Worm (Caenorhabditis elegans) whole organism, L1 larva: ENCODE data around the gene str-3.

Experiments used
- ama-1 ChIP-seq: fragments of 150-350 bp; optimal IDR thresholded peaks from 2 replicates; lab custom pipeline; 2014
- pag-3 ChIP-seq: sonication (generic microtip); optimal IDR thresholded peaks from 2 replicates; lab custom pipeline; 2017; ENCODE audit warnings: missing genetic modification characterization, mild to moderate bottlenecking, missing compliant biosample characterization, antibody characterized with exemption, borderline replicate concordance; ENCODE audit not compliant: insufficient read depth
- tbx-2 ChIP-seq: sonication (generic microtip); optimal IDR thresholded peaks from 2 replicates; lab custom pipeline; 2016; ENCODE audit warnings: missing genetic modification characterization, missing compliant biosample characterization
- unc-86 ChIP-seq: sonication (generic microtip); optimal IDR thresholded peaks from 2 replicates; lab custom pipeline; 2016; ENCODE audit warnings: missing genetic modification characterization, missing compliant biosample characterization

- TF ChIP-seq tbx-2 (tag; lab: Kevin White, UChicago), result no peak
- TF ChIP-seq unc-86 (tag; lab: Kevin White, UChicago), result no peak
- TF ChIP-seq ama-1 (lab: Kevin White, UChicago), result no peak
- TF ChIP-seq pag-3 (tag; lab: Kevin White, UChicago), result peak; percentile 74
These were observed 48.7 kb upstream of the str-3 start for ce11 chrIV:11148788-11149366.
